Fruit fly (Drosophila melanogaster) whole organism, wandering third instar larva: Measurements from ENCODE around the gene CG1607.

Source experiments
- CG32264 ChIP-seq: fragments of 200-800 bp; sonication (Bioruptor generic); optimal IDR thresholded peaks from 2 replicates; lab custom pipeline; 2016; ENCODE audit warnings: missing biosample characterization, missing genetic modification characterization
- CG9705 ChIP-seq: fragments of 200-800 bp; sonication (Bioruptor generic); optimal IDR thresholded peaks from 2 replicates; lab custom pipeline; 2018; ENCODE audit warnings: missing biosample characterization, mild to moderate bottlenecking, missing genetic modification characterization
- CrebA ChIP-seq: fragments of 200-800 bp; sonication (Bioruptor generic); optimal IDR thresholded peaks from 2 replicates; lab custom pipeline; 2016; ENCODE audit warnings: missing biosample characterization, mild to moderate bottlenecking, missing genetic modification characterization, borderline replicate concordance
- GATAd ChIP-seq: sonication (Bioruptor generic); optimal IDR thresholded peaks from 2 replicates; lab custom pipeline; 2016; ENCODE audit warnings: missing biosample characterization, missing genetic modification characterization
- Hr78 ChIP-seq: fragments of >200 bp; optimal IDR thresholded peaks from 2 replicates; lab custom pipeline; 2017; ENCODE audit warnings: missing biosample characterization, missing genetic modification characterization
- Hr83 ChIP-seq: fragments of 200-300 bp; sonication (Bioruptor generic); optimal IDR thresholded peaks from 2 replicates; lab custom pipeline; 2016; ENCODE audit warnings: missing biosample characterization, mild to moderate bottlenecking, missing genetic modification characterization, moderate library complexity; ENCODE audit not compliant: poor library complexity, severe bottlenecking
- Jra ChIP-seq: sonication (Bioruptor generic); optimal IDR thresholded peaks from 2 replicates; lab custom pipeline; 2016; ENCODE audit warnings: missing biosample characterization, missing genetic modification characterization
- Myc ChIP-seq: fragments of >200 bp; optimal IDR thresholded peaks from 2 replicates; lab custom pipeline; 2017
- Rel ChIP-seq, 2 experiments: fragments of 200-800 bp; sonication (Bioruptor generic) in 1 of 2; optimal IDR thresholded peaks; 2 replicates in 1 of 2; 3 replicates in 1 of 2; lab custom pipeline; 2016 to 2019; ENCODE audit warnings: mild to moderate bottlenecking in 2 of 2, missing biosample characterization in 2 of 2, missing genetic modification characterization in 2 of 2, moderate library complexity in 1 of 2
- Sp1 ChIP-seq: fragments of 200-800 bp; sonication (Bioruptor generic); optimal IDR thresholded peaks from 3 replicates; lab custom pipeline; 2019; ENCODE audit warnings: missing biosample characterization, mild to moderate bottlenecking, missing genetic modification characterization, moderate library complexity
- br ChIP-seq: fragments of 200-800 bp; sonication (Bioruptor generic); optimal IDR thresholded peaks from 2 replicates; lab custom pipeline; 2016; ENCODE audit warnings: missing biosample characterization, missing genetic modification characterization
- brk ChIP-seq: fragments of 200-800 bp; sonication (Bioruptor generic); optimal IDR thresholded peaks from 2 replicates; lab custom pipeline; 2016; ENCODE audit warnings: missing biosample characterization, mild to moderate bottlenecking, missing genetic modification characterization
- dl ChIP-seq, 2 experiments: fragments of 175-275, 200-275 bp in 1 of 2; fragments of 200-275 bp in 1 of 2; sonication (Bioruptor generic); optimal IDR thresholded peaks; lab custom pipeline; 2018; ENCODE audit warnings: mild to moderate bottlenecking in 2 of 2, missing biosample characterization in 2 of 2, missing genetic modification characterization in 2 of 2, moderate library complexity in 2 of 2; ENCODE audit not compliant: partially characterized antibody in 2 of 2, insufficient read depth in 1 of 2
- dsf ChIP-seq: sonication (Bioruptor generic); optimal IDR thresholded peaks from 2 replicates; lab custom pipeline; 2016; ENCODE audit warnings: missing biosample characterization, missing genetic modification characterization, borderline replicate concordance
- ey ChIP-seq: fragments of 200-800 bp; sonication (Bioruptor generic); optimal IDR thresholded peaks from 2 replicates; lab custom pipeline; 2016; ENCODE audit warnings: missing biosample characterization, missing genetic modification characterization
- foxo ChIP-seq, 2 experiments: fragments of 200-800 bp; sonication (Bioruptor generic); optimal IDR thresholded peaks; 2 replicates in 1 of 2; 3 replicates in 1 of 2; lab custom pipeline; 2016 to 2017; ENCODE audit warnings: missing biosample characterization in 2 of 2, missing genetic modification characterization in 2 of 2
- h ChIP-seq: fragments of 200-800 bp; sonication (Bioruptor generic); optimal IDR thresholded peaks from 3 replicates; lab custom pipeline; 2016; ENCODE audit warnings: missing biosample characterization, mild to moderate bottlenecking, missing genetic modification characterization
- jim ChIP-seq: fragments of 175-275, 200-325 bp; sonication (Bioruptor generic); optimal IDR thresholded peaks from 2 replicates; lab custom pipeline; 2016; ENCODE audit warnings: missing biosample characterization, mild to moderate bottlenecking, missing genetic modification characterization
- lola ChIP-seq: fragments of >200 bp; optimal IDR thresholded peaks from 2 replicates; lab custom pipeline; 2017; ENCODE audit warnings: missing biosample characterization, missing genetic modification characterization
- pan ChIP-seq: fragments of >200 bp; optimal IDR thresholded peaks from 2 replicates; lab custom pipeline; 2017
- rgr ChIP-seq: fragments of 200-800 bp; sonication (Bioruptor generic); optimal IDR thresholded peaks from 3 replicates; lab custom pipeline; 2016; ENCODE audit warnings: missing biosample characterization, mild to moderate bottlenecking, missing genetic modification characterization
- sv ChIP-seq: fragments of 200-800 bp; sonication (Bioruptor generic); optimal IDR thresholded peaks from 3 replicates; lab custom pipeline; 2016; ENCODE audit warnings: missing biosample characterization, missing genetic modification characterization
- tai ChIP-seq: sonication (Bioruptor generic); optimal IDR thresholded peaks from 2 replicates; lab custom pipeline; 2016; ENCODE audit warnings: missing biosample characterization, missing genetic modification characterization

CG1607 gene

DNA sequence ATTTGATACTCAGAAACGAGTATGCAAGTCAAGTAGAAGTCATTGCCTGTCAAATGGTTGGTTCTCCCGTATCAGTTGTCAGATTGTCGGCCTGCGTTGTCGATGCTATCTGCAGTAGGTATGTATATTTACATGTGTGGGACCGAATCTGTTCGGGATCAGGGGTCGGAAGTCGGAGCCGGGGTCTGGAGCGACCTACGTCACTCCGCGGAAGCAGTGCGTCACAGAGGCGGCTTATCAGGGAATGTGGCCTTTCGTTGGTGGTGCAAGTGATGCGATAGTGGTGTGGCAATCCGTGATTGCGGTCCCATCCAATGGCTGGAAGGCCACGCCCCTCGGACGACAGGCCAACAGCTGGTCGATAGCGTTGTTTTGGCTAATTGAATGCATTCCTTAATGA lies 53.7 kb downstream of the CG1607 start:
- peak; percentile 11 for TF ChIP-seq CrebA (GFP tag; lab: Kevin White, UChicago)
- no peak for TF ChIP-seq GATAd
- no peak for TF ChIP-seq jim (GFP tag; lab: Kevin White, UChicago)
- no peak for TF ChIP-seq Hr78 (GFP tag; lab: Kevin White, UChicago)
- no peak for TF ChIP-seq dsf
- TF ChIP-seq Rel (GFP tag; optimal IDR thresholded peaks at IDR 0.05; lab: Kevin White, UChicago): no peak
- peak; percentile 23 for TF ChIP-seq Rel (tag; optimal IDR thresholded peaks at IDR 0.05; lab: Kevin White, UChicago)
- TF ChIP-seq tai: no peak
- no peak for TF ChIP-seq CG9705 (GFP tag; lab: Kevin White, UChicago)
- TF ChIP-seq lola (GFP tag; lab: Kevin White, UChicago): no peak

DNA sequence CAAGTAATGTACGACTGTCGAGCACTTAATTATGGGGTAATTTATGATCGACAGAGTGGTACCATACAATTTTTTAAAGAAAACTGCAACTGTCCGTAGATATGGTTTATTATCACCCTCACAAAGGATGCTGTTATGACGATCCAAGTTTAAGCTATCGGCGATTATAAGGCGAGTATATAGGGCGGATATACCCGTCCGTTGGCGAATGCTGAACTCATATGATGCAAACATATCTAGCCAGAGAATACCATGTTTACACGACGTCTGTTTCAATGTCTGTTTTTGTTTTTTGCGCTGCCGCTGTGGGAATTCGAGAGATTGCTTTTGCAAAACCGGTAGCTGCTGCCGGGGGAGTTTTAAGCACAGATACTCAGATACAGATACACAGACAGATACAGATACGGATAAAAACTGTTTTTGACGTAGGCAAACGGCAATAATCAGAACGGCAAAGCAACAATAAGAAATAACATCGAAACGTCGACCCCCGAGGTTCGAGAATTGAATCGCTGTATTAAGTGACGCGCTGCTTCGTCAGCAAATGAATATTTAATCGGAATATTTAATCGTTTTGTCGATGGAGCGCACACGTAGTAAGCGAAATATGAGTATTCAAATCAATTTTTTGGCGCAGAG lies 55.6 kb downstream of the CG1607 start:
- TF ChIP-seq Hr78 (GFP tag; lab: Kevin White, UChicago) (no peak), ey (GFP tag; lab: Kevin White, UChicago) (peak; percentile 28), h (peak; percentile 28), sv (GFP tag; lab: Kevin White, UChicago) (no peak), CrebA (GFP tag; lab: Kevin White, UChicago) (peak; percentile 35)
- TF ChIP-seq, all 38 proteins: peak for 3

DNA sequence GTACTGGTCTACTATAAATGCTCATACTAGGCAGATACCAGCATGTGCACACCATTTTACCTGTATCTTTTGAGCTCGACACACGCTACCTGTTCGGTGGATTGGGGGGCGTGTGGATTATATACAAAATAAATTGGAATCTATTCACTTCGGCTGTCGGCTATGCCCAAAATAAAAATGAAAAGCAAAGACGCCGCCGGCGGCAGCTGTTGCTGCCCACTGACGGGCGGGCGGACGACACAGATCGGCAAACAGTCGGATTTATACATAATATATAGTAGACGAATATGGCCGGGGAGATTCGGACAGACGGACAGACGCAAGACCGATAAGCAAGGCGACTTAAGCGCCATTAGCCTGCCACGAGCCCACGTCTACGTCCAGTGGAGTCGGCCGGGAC lies 56.9 kb downstream of the CG1607 start:
- TF ChIP-seq Rel (GFP tag; optimal IDR thresholded peaks at IDR 0.05; lab: Kevin White, UChicago): no peak
- TF ChIP-seq Rel (tag; optimal IDR thresholded peaks at IDR 0.05; lab: Kevin White, UChicago): peak; percentile 4
- TF ChIP-seq Hr83: no peak
- TF ChIP-seq Sp1 (GFP tag; lab: Kevin White, UChicago): no peak
- no peak for TF ChIP-seq foxo (GFP tag; optimal IDR thresholded peaks at IDR 0.05; lab: Kevin White, UChicago)
- no peak for TF ChIP-seq GATAd
- TF ChIP-seq dl (GFP tag; optimal IDR thresholded peaks at IDR 0.05; lab: Kevin White, UChicago; ENCODE audit: insufficient read depth in 1 of 2, partially characterized antibody in 2 of 2): no peak
- TF ChIP-seq CG9705 (GFP tag; lab: Kevin White, UChicago): no peak
- no peak for TF ChIP-seq br (GFP tag; lab: Kevin White, UChicago)

DNA sequence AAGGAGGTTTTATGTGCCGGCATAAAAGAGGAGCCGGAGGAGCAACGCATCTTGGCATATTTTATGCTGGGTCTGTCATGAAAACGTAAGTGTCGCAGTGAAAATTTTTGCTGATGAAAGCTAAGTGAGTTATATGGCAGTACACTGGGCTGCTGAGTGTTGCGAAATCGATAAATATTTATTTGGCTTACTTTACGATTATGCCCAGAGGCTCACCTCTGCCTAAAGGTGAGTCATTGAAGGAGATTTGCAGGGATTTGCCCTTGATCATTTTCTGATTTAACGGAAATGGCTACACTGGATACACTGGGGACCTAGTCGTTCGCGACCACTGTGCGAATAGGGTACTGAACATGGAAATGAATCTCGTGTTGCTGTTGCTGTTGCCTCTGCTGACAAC lies 58.1 kb downstream of the CG1607 start:
- TF ChIP-seq tai (no peak), sv (GFP tag; lab: Kevin White, UChicago) (no peak), CG32264 (GFP tag; lab: Kevin White, UChicago) (no peak), Jra (GFP tag; lab: Kevin White, UChicago) (no peak), Myc (no peak), pan (no peak), CG9705 (GFP tag; lab: Kevin White, UChicago) (no peak), brk (no peak), dl (GFP tag; optimal IDR thresholded peaks at IDR 0.05; lab: Kevin White, UChicago; ENCODE audit: insufficient read depth in 1 of 2, partially characterized antibody in 2 of 2) (no peak), Hr83 (no peak), h (no peak), lola (GFP tag; lab: Kevin White, UChicago) (no peak), rgr (GFP tag; lab: Kevin White, UChicago) (no peak), Hr78 (GFP tag; lab: Kevin White, UChicago) (no peak)

DNA sequence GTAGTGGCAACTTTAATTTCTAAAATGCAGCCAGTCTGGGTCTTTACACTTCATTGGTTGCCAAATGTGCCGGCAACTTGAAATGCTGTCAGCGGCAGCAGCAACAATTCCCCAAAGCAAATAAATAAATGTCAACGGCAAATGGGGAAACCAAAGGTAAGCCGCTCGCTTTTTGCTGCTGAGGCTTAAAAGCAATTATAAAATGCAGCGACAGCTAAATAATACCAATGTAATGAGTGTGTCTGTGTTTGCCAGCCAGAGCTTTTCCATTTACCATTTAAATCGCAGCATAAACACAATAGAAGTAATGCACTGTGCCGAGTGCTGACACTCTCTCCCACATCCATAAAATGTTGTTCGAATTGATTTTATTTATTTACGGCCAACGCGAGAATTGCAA lies 58.7 kb downstream of the CG1607 start:
- TF ChIP-seq Rel (GFP tag; optimal IDR thresholded peaks at IDR 0.05; lab: Kevin White, UChicago) (no peak), Rel (tag; optimal IDR thresholded peaks at IDR 0.05; lab: Kevin White, UChicago) (no peak), dsf (no peak), pan (no peak), GATAd (no peak), CG9705 (GFP tag; lab: Kevin White, UChicago) (no peak)
